Worm (Caenorhabditis elegans) whole organism, late embryonic: Measurements from ENCODE around the gene F48F7.6.

ENCODE experiments used
- F13H6.1 ChIP-seq: sonication (generic microtip); optimal IDR thresholded peaks from 2 replicates; lab custom pipeline; 2016; ENCODE audit warnings: missing genetic modification characterization, missing compliant biosample characterization
- fkh-10 ChIP-seq: fragments of 150-350 bp; optimal IDR thresholded peaks from 2 replicates; lab custom pipeline; 2014; ENCODE audit warnings: missing biosample characterization, missing genetic modification reagents, missing genetic modification characterization
- lin-11 ChIP-seq: fragments of 200-800 bp; sonication (Bioruptor generic); optimal IDR thresholded peaks from 2 replicates; lab custom pipeline; 2018; ENCODE audit warnings: mild to moderate bottlenecking, missing genetic modification characterization, missing compliant biosample characterization

ce11 chrX:14008130-14008529 is 30.5 kb downstream of the F48F7.6 start:
- TF ChIP-seq fkh-10 (GFP tag; lab: Kevin White, UChicago) (no peak), F13H6.1 (tag; lab: Kevin White, UChicago) (no peak), lin-11 (tag; lab: Kevin White, UChicago) (no peak)
